Fruit fly (Drosophila melanogaster) whole organism, prepupa: ENCODE data around the gene Tnks.
A peak's percentile ranks its signal among the peaks of the same experiment; 100 is the strongest.

ENCODE experiments used
- Blimp-1 ChIP-seq: fragments of 200-800 bp; sonication (Bioruptor generic); optimal IDR thresholded peaks from 3 replicates; lab custom pipeline; 2017; ENCODE audit warnings: missing biosample characterization, missing genetic modification characterization, mild to moderate bottlenecking, moderate library complexity, missing genetic modification reagents
- CG10631 ChIP-seq: fragments of 200-800 bp; sonication (Bioruptor generic); optimal IDR thresholded peaks from 2 replicates; lab custom pipeline; 2016; ENCODE audit warnings: missing biosample characterization, missing genetic modification characterization
- CG10669 ChIP-seq: fragments of 200-800 bp; sonication (Bioruptor generic); optimal IDR thresholded peaks from 3 replicates; lab custom pipeline; 2018; ENCODE audit warnings: missing biosample characterization, mild to moderate bottlenecking, missing genetic modification characterization, moderate library complexity
- CG11294 ChIP-seq: fragments of 200-800 bp; sonication (Bioruptor generic); IDR thresholded peaks from 2 replicates; pipeline ENCODE4 v1.3.6; 2022; ENCODE audit warnings: missing biosample characterization, missing genetic modification characterization
- CG11762 ChIP-seq: fragments of 200-800 bp; sonication (Bioruptor generic); optimal IDR thresholded peaks from 3 replicates; lab custom pipeline; 2016; ENCODE audit warnings: missing biosample characterization, missing genetic modification characterization; ENCODE audit not compliant: insufficient read depth
- CG1621 ChIP-seq: fragments of 200-800 bp; sonication (Bioruptor generic); optimal IDR thresholded peaks from 3 replicates; lab custom pipeline; 2018; ENCODE audit warnings: missing biosample characterization, mild to moderate bottlenecking, missing genetic modification characterization
- CG31627 ChIP-seq: fragments of 200-800 bp; sonication (Bioruptor generic); optimal IDR thresholded peaks from 3 replicates; lab custom pipeline; 2016; ENCODE audit warnings: missing biosample characterization, missing genetic modification characterization
- CG32006 ChIP-seq: fragments of 200-800 bp; sonication (Bioruptor generic); optimal IDR thresholded peaks from 3 replicates; lab custom pipeline; 2017; ENCODE audit warnings: missing biosample characterization, mild to moderate bottlenecking, missing genetic modification characterization
- CG34406 ChIP-seq: fragments of 200-800 bp; sonication (Bioruptor generic); optimal IDR thresholded peaks from 3 replicates; lab custom pipeline; 2016; ENCODE audit warnings: missing biosample characterization, missing genetic modification characterization
- CG3919 ChIP-seq: fragments of 200-800 bp; sonication (Bioruptor generic); optimal IDR thresholded peaks from 3 replicates; lab custom pipeline; 2016; ENCODE audit warnings: missing biosample characterization, missing genetic modification characterization
- CG4318 ChIP-seq: fragments of 200-800 bp; sonication (Bioruptor generic); optimal IDR thresholded peaks from 3 replicates; lab custom pipeline; 2017; ENCODE audit warnings: missing biosample characterization, mild to moderate bottlenecking, missing genetic modification characterization
- CG6276 ChIP-seq: fragments of 200-800 bp; sonication (Bioruptor generic); optimal IDR thresholded peaks from 2 replicates; lab custom pipeline; 2017; ENCODE audit warnings: missing biosample characterization, mild to moderate bottlenecking, missing genetic modification characterization
- CG6792 ChIP-seq: fragments of 200-800 bp; sonication (Bioruptor generic); optimal IDR thresholded peaks from 3 replicates; lab custom pipeline; 2016; ENCODE audit warnings: missing biosample characterization, missing genetic modification characterization
- CG6808 ChIP-seq: fragments of 200-800 bp; sonication (Bioruptor generic); optimal IDR thresholded peaks from 3 replicates; lab custom pipeline; 2017; ENCODE audit warnings: missing biosample characterization, missing genetic modification characterization, mild to moderate bottlenecking, moderate library complexity, missing genetic modification reagents
- CG7368 ChIP-seq: fragments of 200-800 bp; sonication (Bioruptor generic); optimal IDR thresholded peaks from 3 replicates; lab custom pipeline; 2016; ENCODE audit warnings: missing biosample characterization, missing genetic modification characterization
- CG8119 ChIP-seq: fragments of 200-800 bp; sonication (Bioruptor generic); IDR thresholded peaks from 3 replicates; pipeline ENCODE4 v1.3.6; 2022; ENCODE audit warnings: missing biosample characterization, missing genetic modification characterization
- CG8319 ChIP-seq: fragments of 200-800 bp; sonication (Bioruptor generic); optimal IDR thresholded peaks from 3 replicates; lab custom pipeline; 2016; ENCODE audit warnings: missing biosample characterization, missing genetic modification characterization
- CG8632 ChIP-seq: fragments of 200-800 bp; sonication (Bioruptor generic); optimal IDR thresholded peaks from 3 replicates; lab custom pipeline; 2016; ENCODE audit warnings: missing biosample characterization, missing genetic modification characterization
- CG9139 ChIP-seq: fragments of 200-800 bp; sonication (Bioruptor generic); optimal IDR thresholded peaks from 3 replicates; lab custom pipeline; 2017; ENCODE audit warnings: missing biosample characterization, mild to moderate bottlenecking, missing genetic modification characterization
- Eip78C ChIP-seq: fragments of 200-800 bp; sonication (Bioruptor generic); peaks from one replicate; lab custom pipeline; 2016; ENCODE audit warnings: missing biosample characterization, missing genetic modification characterization
- Eip93F ChIP-seq: fragments of 200-800 bp; sonication (Bioruptor generic); optimal IDR thresholded peaks from 2 replicates; lab custom pipeline; 2016; ENCODE audit warnings: missing biosample characterization, mild to moderate bottlenecking, missing genetic modification characterization
- Gug ChIP-seq: fragments of 200-800 bp; sonication (Bioruptor generic); IDR thresholded peaks from 2 replicates; pipeline ENCODE4 v1.3.6; 2022; ENCODE audit warnings: missing biosample characterization, missing genetic modification characterization
- Hr38 ChIP-seq: sonication (Bioruptor generic); optimal IDR thresholded peaks from 2 replicates; lab custom pipeline; 2016; ENCODE audit warnings: missing biosample characterization, missing genetic modification characterization
- Hr39 ChIP-seq: fragments of 200-800 bp; sonication (Bioruptor generic); optimal IDR thresholded peaks from 2 replicates; lab custom pipeline; 2016; ENCODE audit warnings: missing biosample characterization, missing genetic modification characterization
- Hr4 ChIP-seq: fragments of 200-800 bp; sonication (Bioruptor generic); optimal IDR thresholded peaks from 3 replicates; lab custom pipeline; 2016; ENCODE audit warnings: missing biosample characterization, missing genetic modification characterization
- Lpt ChIP-seq: fragments of 200-800 bp; sonication (Bioruptor generic); optimal IDR thresholded peaks from 3 replicates; lab custom pipeline; 2016; ENCODE audit warnings: missing biosample characterization, missing genetic modification characterization
- Met ChIP-seq: fragments of 200-800 bp; sonication (Bioruptor generic); optimal IDR thresholded peaks from 3 replicates; lab custom pipeline; 2016; ENCODE audit warnings: missing biosample characterization, missing genetic modification characterization
- Sox15 ChIP-seq: fragments of 200-800 bp; sonication (Bioruptor generic); optimal IDR thresholded peaks from 3 replicates; lab custom pipeline; 2016; ENCODE audit warnings: missing biosample characterization, missing genetic modification characterization
- achi ChIP-seq: fragments of 200-800 bp; sonication (Bioruptor generic); optimal IDR thresholded peaks from 3 replicates; lab custom pipeline; 2016; ENCODE audit warnings: missing biosample characterization, missing genetic modification characterization
- acj6 ChIP-seq: fragments of 200-800 bp; sonication (Bioruptor generic); optimal IDR thresholded peaks from 3 replicates; lab custom pipeline; 2016; ENCODE audit warnings: missing biosample characterization, missing genetic modification characterization
- dac ChIP-seq: fragments of 200-800 bp; sonication (Bioruptor generic); optimal IDR thresholded peaks from 2 replicates; lab custom pipeline; 2017; ENCODE audit warnings: missing biosample characterization, mild to moderate bottlenecking, missing genetic modification characterization
- dsx ChIP-seq: fragments of 200-800 bp; optimal IDR thresholded peaks from 3 replicates; lab custom pipeline; 2019; ENCODE audit warnings: missing biosample characterization, mild to moderate bottlenecking, missing genetic modification characterization, moderate library complexity; ENCODE audit not compliant: poor library complexity, severe bottlenecking
- eg ChIP-seq: fragments of 200-800 bp; sonication (Bioruptor generic); IDR thresholded peaks from 3 replicates; pipeline ENCODE4 v1.3.6; 2022; ENCODE audit warnings: missing biosample characterization, missing genetic modification characterization
- esn ChIP-seq: fragments of 200-800 bp; sonication (Bioruptor generic); optimal IDR thresholded peaks from 2 replicates; lab custom pipeline; 2016; ENCODE audit warnings: missing biosample characterization, mild to moderate bottlenecking, missing genetic modification characterization, moderate library complexity
- fd59A ChIP-seq: fragments of 200-800 bp; sonication (Bioruptor generic); optimal IDR thresholded peaks from 2 replicates; lab custom pipeline; 2017; ENCODE audit warnings: missing biosample characterization, mild to moderate bottlenecking, missing genetic modification characterization, missing genetic modification reagents
- fd85E ChIP-seq: fragments of 200-800 bp; sonication (Bioruptor generic); optimal IDR thresholded peaks from 3 replicates; lab custom pipeline; 2016; ENCODE audit warnings: missing biosample characterization, missing genetic modification characterization
- lz ChIP-seq: fragments of 200-800 bp; sonication (Bioruptor generic); optimal IDR thresholded peaks from 3 replicates; lab custom pipeline; 2016; ENCODE audit warnings: missing biosample characterization, missing genetic modification characterization
- net ChIP-seq: fragments of 200-800 bp; sonication (Bioruptor generic); optimal IDR thresholded peaks from 3 replicates; lab custom pipeline; 2016; ENCODE audit warnings: missing biosample characterization, missing genetic modification characterization
- salr ChIP-seq, 2 experiments: fragments of 200-800 bp; sonication (Bioruptor generic); optimal IDR thresholded peaks; 3 replicates each; lab custom pipeline; 2016 to 2018; ENCODE audit warnings: missing biosample characterization in 2 of 2, missing genetic modification characterization in 2 of 2, mild to moderate bottlenecking in 1 of 2
- ss ChIP-seq, 2 experiments: fragments of 200-800 bp; sonication (Bioruptor generic); optimal IDR thresholded peaks; 2 replicates in 1 of 2; 3 replicates in 1 of 2; lab custom pipeline; 2017 to 2018; ENCODE audit warnings: mild to moderate bottlenecking in 2 of 2, missing biosample characterization in 2 of 2, missing genetic modification characterization in 2 of 2, moderate library complexity in 1 of 2
- svp ChIP-seq: fragments of 200-800 bp; sonication (Bioruptor generic); peaks from one replicate; lab custom pipeline; 2016; ENCODE audit warnings: missing biosample characterization, missing genetic modification characterization
- topi ChIP-seq: fragments of 200-800 bp; sonication (Bioruptor generic); optimal IDR thresholded peaks from 3 replicates; lab custom pipeline; 2016; ENCODE audit warnings: missing biosample characterization, missing genetic modification characterization
- vri ChIP-seq: fragments of 200-800 bp; sonication (Bioruptor generic); optimal IDR thresholded peaks from 3 replicates; lab custom pipeline; 2016; ENCODE audit warnings: missing biosample characterization, mild to moderate bottlenecking, missing genetic modification characterization

Tnks gene

DNA sequence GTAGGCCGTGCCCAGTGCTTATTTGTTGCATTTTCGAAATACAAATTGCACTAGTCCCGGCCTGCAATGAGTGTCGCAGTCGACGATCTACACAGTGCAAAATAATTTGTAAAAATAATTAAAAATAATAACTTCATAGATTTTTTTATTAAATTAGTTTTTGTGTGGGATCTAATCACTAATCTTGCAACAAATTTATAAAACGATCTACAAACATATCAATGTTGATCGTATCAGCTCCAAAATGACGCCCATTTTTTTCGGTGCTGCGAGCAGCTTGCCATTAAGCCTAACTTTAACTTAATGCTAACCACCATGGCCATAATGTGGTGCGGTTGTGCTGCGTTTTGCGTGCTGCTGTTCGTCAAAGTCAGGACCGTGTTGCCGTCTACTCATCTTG, 9.7 kb downstream of the Tnks start (continued):
- no peak for TF ChIP-seq net (GFP tag; lab: Kevin White, UChicago)
- no peak for TF ChIP-seq Sox15 (GFP tag; lab: Kevin White, UChicago)
- TF ChIP-seq CG10669 (GFP tag; lab: Kevin White, UChicago), result peak; percentile 38
- TF ChIP-seq achi (GFP tag; lab: Kevin White, UChicago), result peak; percentile 49
- peak; percentile 13; the same call in 1 of the 2 replicates for TF ChIP-seq Gug (GFP tag; lab: Robert Waterston, UW)
- peak; percentile 53 for TF ChIP-seq svp (GFP tag; lab: Kevin White, UChicago)
- peak; percentile 47 for TF ChIP-seq CG3919 (GFP tag; lab: Kevin White, UChicago)
- peak; percentile 28 for TF ChIP-seq CG34406 (GFP tag; lab: Kevin White, UChicago)
- TF ChIP-seq CG6808 (GFP tag; lab: Kevin White, UChicago), result peak; percentile 46
- TF ChIP-seq Eip93F (GFP tag; lab: Kevin White, UChicago), result no peak
- no peak for TF ChIP-seq CG8319 (GFP tag; lab: Kevin White, UChicago)
- no peak for TF ChIP-seq Blimp-1
- no peak for TF ChIP-seq fd59A (GFP tag; lab: Kevin White, UChicago)
- TF ChIP-seq CG6792 (GFP tag; lab: Kevin White, UChicago), result peak; percentile 30
- peak; percentile 66 for TF ChIP-seq eg
- no peak for TF ChIP-seq fd85E (GFP tag; lab: Kevin White, UChicago)
- TF ChIP-seq dac (GFP tag; lab: Kevin White, UChicago), result no peak
- no peak for TF ChIP-seq CG11762 (GFP tag; lab: Kevin White, UChicago)
- TF ChIP-seq CG8632 (GFP tag; lab: Kevin White, UChicago), result peak; percentile 18
- TF ChIP-seq CG7368, result peak; percentile 34
- peak; percentile 63 for TF ChIP-seq CG6276
- TF ChIP-seq CG8119, result peak; percentile 70
- TF ChIP-seq CG31627 (GFP tag; lab: Kevin White, UChicago), result no peak
- TF ChIP-seq esn, result peak; percentile 47
- TF ChIP-seq acj6 (GFP tag; lab: Kevin White, UChicago), result peak; percentile 44
- TF ChIP-seq Hr39 (GFP tag; lab: Kevin White, UChicago), result peak; percentile 16
- peak; percentile 65 for TF ChIP-seq CG32006 (GFP tag; lab: Kevin White, UChicago)
- TF ChIP-seq dsx (GFP tag; lab: Kevin White, UChicago), result peak; percentile 50
- no peak for TF ChIP-seq salr (GFP tag; optimal IDR thresholded peaks at IDR 0.05; lab: Kevin White, UChicago)
- peak in 1 of 2 experiments; percentile 47 for TF ChIP-seq ss (GFP tag; optimal IDR thresholded peaks at IDR 0.05; lab: Kevin White, UChicago)
- TF ChIP-seq CG11294 (GFP tag; lab: Robert Waterston, UW), result 0 out of 2 replicates have a peak, but pooled peaks have one; percentile 11
- TF ChIP-seq Lpt, result peak; percentile 35
- peak; percentile 39 for TF ChIP-seq Met
- TF ChIP-seq Hr4 (GFP tag; lab: Kevin White, UChicago), result peak; percentile 65
- TF ChIP-seq CG10631, result peak; percentile 39
- peak; percentile 11 for TF ChIP-seq CG1621 (tag; lab: Kevin White, UChicago)
- peak; percentile 56 for TF ChIP-seq topi (GFP tag; lab: Kevin White, UChicago)
- TF ChIP-seq Hr38 (GFP tag; lab: Kevin White, UChicago), result no peak
- peak; percentile 22 for TF ChIP-seq CG9139 (GFP tag; lab: Kevin White, UChicago)
- TF ChIP-seq CG4318 (GFP tag; lab: Kevin White, UChicago), result no peak
- TF ChIP-seq vri, result no peak
- peak; percentile 30 for TF ChIP-seq lz (GFP tag; lab: Kevin White, UChicago)
- TF ChIP-seq Eip78C (GFP tag; lab: Kevin White, UChicago), result peak; percentile 79
- TF ChIP-seq, all 60 proteins: peak for 41
